5 worm cellular contexts compared by ENCODE assay signal in the genomic region with DNA sequence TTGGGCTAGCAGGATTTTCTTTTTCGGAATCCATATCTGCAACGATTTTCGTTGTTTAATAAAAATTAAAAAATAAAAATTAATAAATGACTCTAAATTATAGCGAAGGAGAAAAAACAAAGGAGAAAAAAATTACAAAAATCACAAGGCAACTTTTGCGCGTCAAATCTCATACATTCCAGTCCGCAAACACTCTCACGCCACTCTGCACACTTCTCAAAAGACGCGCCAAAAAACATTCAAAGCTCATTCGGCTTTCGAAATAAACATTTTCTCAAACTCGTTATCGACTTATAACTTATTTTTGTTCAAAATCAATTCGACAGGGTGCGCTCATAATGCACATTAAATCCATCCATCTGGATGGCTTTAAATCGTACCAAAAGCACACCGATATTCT.
A peak's percentile ranks its signal among the peaks of the same experiment; 100 is the strongest.
TF ChIP-seq lines count a peak whose summit lies in the region.

Gene R06F6.12 (minus strand): TSS at position 36 of the 400 bp plus-strand sequence.
Gene mix-1 (plus strand): TSS at position 201 of the 400 bp plus-strand sequence.

TF ChIP-seq in whole organism, L1 larva, 84 proteins besides CTCF, POLR2A, EP300 and RAD21 (continues in another document):
- TF ChIP-seq nhr-85 (tag; lab: Kevin White, UChicago) (peak; percentile 70), C04F5.9 (tag; optimal IDR thresholded peaks at IDR 0.05; lab: Kevin White, UChicago) (peak; percentile 78), mdl-1 (tag; optimal IDR thresholded peaks at IDR 0.05; lab: Kevin White, UChicago) (peak in 1 of 2 experiments; percentile 35), unc-130 (tag; optimal IDR thresholded peaks at IDR 0.05; lab: Kevin White, UChicago) (peak; percentile 74), C16A3.4 (tag; optimal IDR thresholded peaks at IDR 0.05; lab: Kevin White, UChicago) (peak; percentile 55), ceh-82 (tag; optimal IDR thresholded peaks at IDR 0.05; lab: Kevin White, UChicago) (peak; percentile 49 to 60 (median 50)), mef-2 (tag; optimal IDR thresholded peaks at IDR 0.05; lab: Kevin White, UChicago) (no peak), blmp-1 (tag; optimal IDR thresholded peaks at IDR 0.05; lab: Kevin White, UChicago) (peak; percentile 53), xbp-1 (tag; optimal IDR thresholded peaks at IDR 0.05; lab: Kevin White, UChicago) (peak; percentile 47), nhr-28 (tag; optimal IDR thresholded peaks at IDR 0.05; lab: Kevin White, UChicago) (no peak), fos-1 (tag; optimal IDR thresholded peaks at IDR 0.05; lab: Kevin White, UChicago) (peak; percentile 0), elt-3 (tag; optimal IDR thresholded peaks at IDR 0.05; lab: Kevin White, UChicago) (peak in 1 of 6 experiments; percentile 15), aly-2 (tag; optimal IDR thresholded peaks at IDR 0.05; lab: Kevin White, UChicago) (peak; percentile 36), lin-35 (GFP tag; optimal IDR thresholded peaks at IDR 0.05; lab: Kevin White, UChicago) (peak; percentile 79 to 92), nhr-84 (tag; optimal IDR thresholded peaks at IDR 0.05; lab: Kevin White, UChicago) (no peak), nhr-20 (tag; optimal IDR thresholded peaks at IDR 0.05; lab: Kevin White, UChicago) (peak; percentile 46), skn-1 (tag; optimal IDR thresholded peaks at IDR 0.05; lab: Kevin White, UChicago) (peak; percentile 25)

TF ChIP-seq in whole organism, L3 larva, 47 proteins besides CTCF, POLR2A, EP300 and RAD21 (continues in another document):
- TF ChIP-seq R02D3.7 (tag; optimal IDR thresholded peaks at IDR 0.05; lab: Kevin White, UChicago) (peak; percentile 7), ceh-28 (tag; optimal IDR thresholded peaks at IDR 0.05; lab: Kevin White, UChicago) (no peak), elt-2 (tag; optimal IDR thresholded peaks at IDR 0.05; lab: Kevin White, UChicago) (peak; percentile 8), nhr-11 (tag; optimal IDR thresholded peaks at IDR 0.05; lab: Kevin White, UChicago) (no peak), unc-39 (tag; optimal IDR thresholded peaks at IDR 0.05; lab: Kevin White, UChicago) (no peak), fos-1 (tag; optimal IDR thresholded peaks at IDR 0.05; lab: Kevin White, UChicago) (no peak), elt-3 (tag; optimal IDR thresholded peaks at IDR 0.05; lab: Kevin White, UChicago) (no peak), sea-2 (GFP tag; optimal IDR thresholded peaks at IDR 0.05; lab: Kevin White, UChicago) (no peak), mml-1 (tag; optimal IDR thresholded peaks at IDR 0.05; lab: Kevin White, UChicago) (no peak), skn-1 (tag; optimal IDR thresholded peaks at IDR 0.05; lab: Kevin White, UChicago) (no peak), fkh-10 (GFP tag; optimal IDR thresholded peaks at IDR 0.05; lab: Kevin White, UChicago) (no peak), nhr-77 (tag; optimal IDR thresholded peaks at IDR 0.05; lab: Kevin White, UChicago) (no peak), ceh-82 (tag; optimal IDR thresholded peaks at IDR 0.05; lab: Kevin White, UChicago) (no peak), zag-1 (tag; optimal IDR thresholded peaks at IDR 0.05; lab: Kevin White, UChicago) (no peak), mdl-1 (tag; optimal IDR thresholded peaks at IDR 0.05; lab: Kevin White, UChicago) (no peak), nhr-25 (tag; optimal IDR thresholded peaks at IDR 0.05; lab: Kevin White, UChicago) (no peak), fkh-2 (tag; optimal IDR thresholded peaks at IDR 0.05; lab: Kevin White, UChicago) (no peak), aly-2 (tag; optimal IDR thresholded peaks at IDR 0.05; lab: Kevin White, UChicago) (no peak), nhr-67 (tag; optimal IDR thresholded peaks at IDR 0.05; lab: Kevin White, UChicago) (no peak)

TF ChIP-seq in whole organism, early embryonic, 17 proteins besides CTCF, POLR2A, EP300 and RAD21:
- TF ChIP-seq pes-1 (GFP tag; IDR thresholded peaks at IDR 0.05; lab: Robert Waterston, UW) (peak; percentile 62; the same call in 1 of the 2 replicates), tbx-11 (GFP tag; IDR thresholded peaks at IDR 0.05; lab: Robert Waterston, UW) (no peak), F13C5.2 (tag; optimal IDR thresholded peaks at IDR 0.05; lab: Kevin White, UChicago) (peak; percentile 20)

TF ChIP-seq in whole organism, midembryonic, 9 proteins besides CTCF, POLR2A, EP300 and RAD21:
- TF ChIP-seq ref-1 (GFP tag; conservative IDR thresholded peaks at IDR 0.05; lab: Robert Waterston, UW) (no peak), tab-1 (GFP tag; IDR thresholded peaks at IDR 0.05; lab: Robert Waterston, UW) (peak; percentile 44; the same call in 1 of the 2 replicates)
TF ChIP-seq in whole organism, midembryonic: peak in this region for 1.

TF ChIP-seq in whole organism, young adult, 124 proteins besides CTCF, POLR2A, EP300 and RAD21 (continues in another document):
- TF ChIP-seq ztf-28 (GFP tag; IDR thresholded peaks at IDR 0.05; lab: Robert Waterston, UW) (no peak), snpc-4 (GFP tag; optimal IDR thresholded peaks at IDR 0.05; lab: Kevin White, UChicago) (no peak), snpc-4 (tag; optimal IDR thresholded peaks at IDR 0.05; lab: Kevin White, UChicago) (peak in 3 of 4 experiments; percentile 3 to 22 (median 16)), nfya-1 (tag; optimal IDR thresholded peaks at IDR 0.05; lab: Kevin White, UChicago; ENCODE audit: borderline replicate concordance, insufficient read depth) (no peak), ceh-58 (GFP tag; IDR thresholded peaks at IDR 0.05; lab: Robert Waterston, UW) (no peak), cebp-1 (GFP tag; IDR thresholded peaks at IDR 0.05; lab: Robert Waterston, UW) (no peak), cebp-1 (tag; optimal IDR thresholded peaks at IDR 0.05; lab: Kevin White, UChicago) (peak; percentile 68), gei-17 (GFP tag; optimal IDR thresholded peaks at IDR 0.05; lab: Kevin White, UChicago) (no peak), mes-4 (tag; optimal IDR thresholded peaks at IDR 0.05; lab: Kevin White, UChicago) (no peak), efl-1 (GFP tag; optimal IDR thresholded peaks at IDR 0.05; lab: Kevin White, UChicago) (peak; percentile 83), madf-10 (tag; optimal IDR thresholded peaks at IDR 0.05; lab: Kevin White, UChicago) (no peak), nfya-2 (GFP tag; IDR thresholded peaks at IDR 0.05; lab: Robert Waterston, UW) (no peak), chd-7 (tag; optimal IDR thresholded peaks at IDR 0.05; lab: Kevin White, UChicago) (no peak), bed-2 (GFP tag; IDR thresholded peaks at IDR 0.05; lab: Robert Waterston, UW) (no peak), ztf-25 (GFP tag; IDR thresholded peaks at IDR 0.05; lab: Robert Waterston, UW) (no peak), nhr-120 (GFP tag; IDR thresholded peaks at IDR 0.05; lab: Robert Waterston, UW) (no peak), mel-28 (tag; optimal IDR thresholded peaks at IDR 0.05; lab: Kevin White, UChicago; ENCODE audit: borderline replicate concordance) (no peak), F33H1.4 (GFP tag; IDR thresholded peaks at IDR 0.05; lab: Robert Waterston, UW) (peak; percentile 59), madf-3 (GFP tag; IDR thresholded peaks at IDR 0.05; lab: Robert Waterston, UW) (no peak), akir-1 (GFP tag; optimal IDR thresholded peaks at IDR 0.05; lab: Kevin White, UChicago) (no peak), dox-1 (GFP tag; IDR thresholded peaks at IDR 0.05; lab: Robert Waterston, UW) (peak; percentile 22; the same call in 1 of the 2 replicates), nhr-27 (tag; optimal IDR thresholded peaks at IDR 0.05; lab: Kevin White, UChicago) (no peak), hrde-1 (tag; optimal IDR thresholded peaks at IDR 0.05; lab: Kevin White, UChicago; ENCODE audit: borderline replicate concordance) (no peak), K11D2.4 (GFP tag; IDR thresholded peaks at IDR 0.05; lab: Robert Waterston, UW) (no peak), attf-5 (GFP tag; optimal IDR thresholded peaks at IDR 0.05; lab: Kevin White, UChicago) (peak; percentile 58), let-607 (tag; optimal IDR thresholded peaks at IDR 0.05; lab: Kevin White, UChicago) (no peak), rpc-1 (optimal IDR thresholded peaks at IDR 0.05; lab: Kevin White, UChicago) (no peak), rpc-1 (tag; optimal IDR thresholded peaks at IDR 0.05; lab: Kevin White, UChicago) (no peak), hlh-26 (GFP tag; conservative IDR thresholded peaks at IDR 0.05; lab: Robert Waterston, UW) (no peak), tlf-1 (GFP tag; optimal IDR thresholded peaks at IDR 0.05; lab: Kevin White, UChicago) (no peak), Y67H2A.10 (GFP tag; conservative IDR thresholded peaks at IDR 0.05; lab: Robert Waterston, UW) (no peak), F22D6.2 (tag; optimal IDR thresholded peaks at IDR 0.05; lab: Kevin White, UChicago) (no peak), snpc-3.4 (tag; optimal IDR thresholded peaks at IDR 0.05; lab: Kevin White, UChicago) (peak; percentile 62), B0336.3 (GFP tag; IDR thresholded peaks at IDR 0.05; lab: Robert Waterston, UW) (no peak), B0261.1 (tag; optimal IDR thresholded peaks at IDR 0.05; lab: Kevin White, UChicago) (no peak), Y56A3A.18 (GFP tag; IDR thresholded peaks at IDR 0.05; lab: Robert Waterston, UW) (no peak), mcd-1 (GFP tag; IDR thresholded peaks at IDR 0.05; lab: Robert Waterston, UW) (peak; percentile 62), madf-8 (GFP tag; conservative IDR thresholded peaks at IDR 0.05; lab: Robert Waterston, UW) (peak; percentile 46), pha-4 (tag; optimal IDR thresholded peaks at IDR 0.05; lab: Kevin White, UChicago) (no peak), Y95B8A.8 (GFP tag; IDR thresholded peaks at IDR 0.05; lab: Robert Waterston, UW) (no peak), fkh-3 (tag; optimal IDR thresholded peaks at IDR 0.05; lab: Kevin White, UChicago) (no peak), mxl-1 (tag; optimal IDR thresholded peaks at IDR 0.05; lab: Kevin White, UChicago) (no peak), rec-8 (tag; optimal IDR thresholded peaks at IDR 0.05; lab: Kevin White, UChicago) (peak in 1 of 2 experiments; percentile 12), unc-62 (GFP tag; optimal IDR thresholded peaks at IDR 0.05; lab: Kevin White, UChicago) (no peak), D2030.7 (GFP tag; IDR thresholded peaks at IDR 0.05; lab: Robert Waterston, UW) (no peak), ztf-3 (GFP tag; optimal IDR thresholded peaks at IDR 0.05; lab: Kevin White, UChicago) (no peak), K12H6.12 (tag; optimal IDR thresholded peaks at IDR 0.05; lab: Kevin White, UChicago) (no peak), ztf-22 (GFP tag; optimal IDR thresholded peaks at IDR 0.05; lab: Kevin White, UChicago) (no peak), somi-1 (GFP tag; optimal IDR thresholded peaks at IDR 0.05; lab: Kevin White, UChicago) (no peak), nhr-179 (tag; optimal IDR thresholded peaks at IDR 0.05; lab: Kevin White, UChicago) (no peak), dpff-1 (tag; optimal IDR thresholded peaks at IDR 0.05; lab: Kevin White, UChicago) (no peak), hmg-20 (GFP tag; IDR thresholded peaks at IDR 0.05; lab: Robert Waterston, UW) (no peak)

Comparison
In these comparisons a context has a peak if more than half of its experiments do, and no peak if none do; other contexts are left out.
1. Of the 8 proteins assayed by ChIP-seq in both whole organism, young adult and whole organism, L1 larva: peak only in whole organism, young adult: none; only in whole organism, L1 larva: nhr-90 and unc-130; in both: dpl-1, efl-1 and snpc-4; in neither: 2; mixed calls (peak in some experiments, not most) for 1.